Worm (Caenorhabditis elegans): ENCODE measurements around the gene F58F9.8.

- no peak for TF ChIP-seq Y53F4B.3 (GFP tag; IDR thresholded peaks at IDR 0.05)
- no peak for TF ChIP-seq him-1 (tag; optimal IDR thresholded peaks at IDR 0.05)
- TF ChIP-seq nhr-179 (tag; optimal IDR thresholded peaks at IDR 0.05), result no peak
- no peak for TF ChIP-seq cebp-1 (GFP tag; IDR thresholded peaks at IDR 0.05)
- no peak for TF ChIP-seq cebp-1 (tag; optimal IDR thresholded peaks at IDR 0.05)
- no peak for TF ChIP-seq ceh-40 (GFP tag; IDR thresholded peaks at IDR 0.05)
- no peak for TF ChIP-seq rcor-1 (GFP tag; IDR thresholded peaks at IDR 0.05)
- TF ChIP-seq unc-130 (GFP tag; optimal IDR thresholded peaks at IDR 0.05), result no peak
- no peak for TF ChIP-seq T07F8.4 (tag; optimal IDR thresholded peaks at IDR 0.05)
- TF ChIP-seq F57A8.1 (GFP tag; optimal IDR thresholded peaks at IDR 0.05), result no peak
- TF ChIP-seq attf-3 (GFP tag; conservative IDR thresholded peaks at IDR 0.05), result no peak
- no peak for TF ChIP-seq ztf-26 (tag; optimal IDR thresholded peaks at IDR 0.05)
Measured at ce11 chrIV:6266499-6266898, 28.5 kb downstream of the F58F9.8 start, which contains the start of gene srv-29.

Data from whole organism, young adult.